Fruit fly (Drosophila melanogaster) Kc167 (cell line): ENCODE measurements around the gene CG11714.

ENCODE experiments used
- Myc ChIP-seq: fragments of >200 bp; optimal IDR thresholded peaks from 2 replicates; lab custom pipeline; 2017; ENCODE audit warnings: missing external identifiers
- psq ChIP-seq: fragments of >200 bp; optimal IDR thresholded peaks from 2 replicates; lab custom pipeline; 2017; ENCODE audit warnings: missing external identifiers
- ttk ChIP-seq: sonication (Bioruptor generic); optimal IDR thresholded peaks from 2 replicates; lab custom pipeline; 2017; ENCODE audit warnings: missing external identifiers

DNA sequence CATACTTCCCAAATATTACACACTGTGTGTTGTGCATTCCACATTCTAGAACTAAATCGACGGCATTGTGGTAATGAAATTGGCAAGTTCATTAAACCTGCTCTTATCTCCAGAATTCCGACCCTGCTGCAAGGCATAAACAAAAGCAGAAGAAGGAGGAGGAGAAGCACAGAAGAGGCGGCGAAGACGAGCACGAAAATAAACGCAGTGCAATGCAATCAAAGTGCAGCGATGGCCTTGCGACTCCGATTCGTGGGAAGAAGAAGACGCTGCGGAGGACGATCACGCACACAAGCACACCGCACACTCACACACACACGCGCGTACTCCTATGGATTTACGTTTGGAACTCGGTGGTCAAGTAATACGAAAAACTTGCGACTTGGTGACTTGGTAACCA, 38.4 kb upstream of the CG11714 start:
- TF ChIP-seq ttk (lab: Kevin White, UChicago) (no peak), psq (no peak), Myc (lab: Kevin White, UChicago) (no peak)
